Fruit fly (Drosophila melanogaster) whole organism, embryonic: ENCODE measurements around the gene CG31957.

Experiments
- Atf3 ChIP-seq: fragments of 200-800 bp; sonication (Bioruptor generic); optimal IDR thresholded peaks from 3 replicates; lab custom pipeline; 2016; ENCODE audit warnings: missing biosample characterization, missing genetic modification characterization
- Awh ChIP-seq: fragments of 200-800 bp; sonication (Bioruptor generic); IDR thresholded peaks from 2 replicates; pipeline ENCODE4, ENCODE4 v1.3.6; 2022; ENCODE audit warnings: missing biosample characterization, missing genetic modification characterization
- BEAF-32 ChIP-seq: fragments of 200-800 bp; sonication (Bioruptor generic); optimal IDR thresholded peaks from 3 replicates; lab custom pipeline; 2017; ENCODE audit warnings: missing biosample characterization, missing genetic modification characterization, mild to moderate bottlenecking, moderate library complexity, missing genetic modification reagents
- Bgb ChIP-seq: fragments of 200-800 bp; sonication (Bioruptor generic); IDR thresholded peaks from 2 replicates; pipeline ENCODE4 v1.3.6; 2022; ENCODE audit warnings: missing biosample characterization, missing genetic modification characterization; ENCODE audit not compliant: partially characterized antibody
- C15 ChIP-seq: fragments of 200-800 bp; sonication (Bioruptor generic); IDR thresholded peaks from 3 replicates; pipeline ENCODE4 v1.3.6; 2022; ENCODE audit warnings: missing biosample characterization, missing genetic modification characterization
- CG10462 ChIP-seq: fragments of 200-800 bp; sonication (Bioruptor generic); optimal IDR thresholded peaks from 2 replicates; lab custom pipeline; 2016; ENCODE audit warnings: missing biosample characterization, missing genetic modification characterization
- CG12071 ChIP-seq: fragments of 200-800 bp; sonication (Bioruptor generic); optimal IDR thresholded peaks from 3 replicates; lab custom pipeline; 2018; ENCODE audit warnings: missing biosample characterization, mild to moderate bottlenecking, missing genetic modification characterization
- CG12659 ChIP-seq: fragments of 200-800 bp; sonication (Bioruptor generic); optimal IDR thresholded peaks from 3 replicates; lab custom pipeline; 2017; ENCODE audit warnings: mild to moderate bottlenecking, missing biosample characterization, missing genetic modification reagents, missing genetic modification characterization
- CG14710 ChIP-seq: fragments of 200-800 bp; sonication (Bioruptor generic); optimal IDR thresholded peaks from 3 replicates; lab custom pipeline; 2019; ENCODE audit warnings: missing biosample characterization, mild to moderate bottlenecking, missing genetic modification characterization, moderate library complexity
- CG15696 ChIP-seq: fragments of 200-800 bp; sonication (Bioruptor generic); optimal IDR thresholded peaks from 2 replicates; lab custom pipeline; 2019; ENCODE audit warnings: missing biosample characterization, mild to moderate bottlenecking, missing genetic modification characterization, moderate library complexity
- CG17186 ChIP-seq: fragments of 200-800 bp; sonication (Bioruptor generic); optimal IDR thresholded peaks from 3 replicates; lab custom pipeline; 2017; ENCODE audit warnings: missing biosample characterization, missing genetic modification reagents, missing genetic modification characterization
- CG31441 ChIP-seq: fragments of 200-800 bp; sonication (Bioruptor generic); IDR thresholded peaks from 2 replicates; pipeline ENCODE4 v1.3.6; 2022; ENCODE audit warnings: missing biosample characterization, missing genetic modification characterization
- CG34224 ChIP-seq: fragments of 200-800 bp; sonication (Bioruptor generic); IDR thresholded peaks from 3 replicates; pipeline ENCODE4 v1.3.6; 2022; ENCODE audit warnings: missing biosample characterization, missing genetic modification characterization; ENCODE audit not compliant: partially characterized antibody
- CG3726 ChIP-seq: fragments of 200-800 bp; sonication (Bioruptor generic); IDR thresholded peaks from 3 replicates; pipeline ENCODE4, ENCODE4 v1.3.6; 2022; ENCODE audit warnings: missing biosample characterization, missing genetic modification characterization
- CG4617 ChIP-seq: fragments of 200-800 bp; sonication (Bioruptor generic); optimal IDR thresholded peaks from 3 replicates; lab custom pipeline; 2016; ENCODE audit warnings: missing biosample characterization, missing genetic modification characterization, borderline replicate concordance
- CG5245 ChIP-seq: fragments of 200-800 bp; sonication (Bioruptor generic); optimal IDR thresholded peaks from 3 replicates; lab custom pipeline; 2016; ENCODE audit warnings: missing biosample characterization, missing genetic modification characterization
- CG7963 ChIP-seq: fragments of 200-800 bp; sonication (Bioruptor generic); IDR thresholded peaks from 3 replicates; pipeline ENCODE4 v1.3.6; 2022; ENCODE audit warnings: missing biosample characterization, missing genetic modification characterization; ENCODE audit not compliant: partially characterized antibody
- CG7987 ChIP-seq: fragments of 200-800 bp; sonication (Bioruptor generic); optimal IDR thresholded peaks from 2 replicates; lab custom pipeline; 2018; ENCODE audit warnings: missing biosample characterization, mild to moderate bottlenecking, missing genetic modification characterization, moderate library complexity
- CoRest ChIP-seq: fragments of 200-800 bp; sonication (Bioruptor generic); optimal IDR thresholded peaks from 3 replicates; lab custom pipeline; 2018; ENCODE audit warnings: missing biosample characterization, mild to moderate bottlenecking, missing genetic modification characterization, moderate library complexity
- Dfd ChIP-seq, 2 experiments: fragments of >200 bp; optimal IDR thresholded peaks; 2 replicates each; lab custom pipeline; 2017; ENCODE audit warnings: missing biosample characterization in 2 of 2, missing genetic modification characterization in 2 of 2
- Doc3 ChIP-seq: fragments of 200-800 bp; sonication (Bioruptor generic); IDR thresholded peaks from 3 replicates; pipeline ENCODE4 v1.3.6; 2022; ENCODE audit warnings: missing biosample characterization, missing genetic modification characterization; ENCODE audit not compliant: partially characterized antibody
- E2f2 ChIP-seq: fragments of 200-800 bp; sonication (Bioruptor generic); IDR thresholded peaks from 2 replicates; pipeline ENCODE4 v1.3.6; 2022; ENCODE audit warnings: missing biosample characterization, missing genetic modification characterization
- Gug ChIP-seq: fragments of 200-800 bp; sonication (Bioruptor generic); IDR thresholded peaks from 4 replicates; pipeline ENCODE4 v1.3.6; 2022; ENCODE audit warnings: missing biosample characterization, missing genetic modification characterization
- HLH4C ChIP-seq: fragments of 200-800 bp; sonication (Bioruptor generic); IDR thresholded peaks from 3 replicates; pipeline ENCODE4 v1.3.6; 2022; ENCODE audit warnings: missing biosample characterization, missing genetic modification characterization; ENCODE audit not compliant: partially characterized antibody
- Hsf ChIP-seq: fragments of 200-800 bp; sonication (Bioruptor generic); optimal IDR thresholded peaks from 3 replicates; lab custom pipeline; 2016; ENCODE audit warnings: missing biosample characterization, missing genetic modification characterization
- Nf-YA ChIP-seq: fragments of 200-800 bp; sonication (Bioruptor generic); IDR thresholded peaks from 2 replicates; pipeline ENCODE4 v1.3.6; 2022; ENCODE audit warnings: missing biosample characterization, missing genetic modification characterization
- Opbp ChIP-seq: fragments of 200-800 bp; sonication (Bioruptor generic); IDR thresholded peaks from 3 replicates; pipeline ENCODE4 v1.3.6; 2022; ENCODE audit warnings: missing biosample characterization, missing genetic modification characterization; ENCODE audit not compliant: partially characterized antibody
- Sin3A ChIP-seq: fragments of >200 bp; optimal IDR thresholded peaks from 2 replicates; lab custom pipeline; 2018
- ac ChIP-seq: fragments of 200-800 bp; sonication (Bioruptor generic); optimal IDR thresholded peaks from 3 replicates; lab custom pipeline; 2017; ENCODE audit warnings: missing biosample characterization, mild to moderate bottlenecking, missing genetic modification characterization
- ara ChIP-seq: fragments of 200-800 bp; sonication (Bioruptor generic); IDR thresholded peaks from 2 replicates; pipeline ENCODE4 v1.3.6; 2022; ENCODE audit warnings: missing biosample characterization, missing genetic modification characterization
- chinmo ChIP-seq: fragments of 200-800 bp; sonication (Bioruptor generic); IDR thresholded peaks from 4 replicates; pipeline ENCODE4 v1.3.6; 2022; ENCODE audit warnings: missing biosample characterization, missing genetic modification characterization; ENCODE audit not compliant: partially characterized antibody
- crol ChIP-seq: fragments of 200-800 bp; sonication (Bioruptor generic); IDR thresholded peaks from 2 replicates; pipeline ENCODE4 v1.3.6; 2022; ENCODE audit warnings: missing biosample characterization, missing genetic modification characterization
- dm ChIP-seq: fragments of 200-800 bp; sonication (Bioruptor generic); optimal IDR thresholded peaks from 3 replicates; lab custom pipeline; 2016; ENCODE audit warnings: missing biosample characterization, missing genetic modification characterization
- ewg ChIP-seq: fragments of 200-800 bp; sonication (Bioruptor generic); optimal IDR thresholded peaks from 3 replicates; lab custom pipeline; 2017; ENCODE audit warnings: mild to moderate bottlenecking, missing biosample characterization, missing genetic modification reagents, missing genetic modification characterization
- gfzf ChIP-seq: fragments of 200-800 bp; sonication (Bioruptor generic); optimal IDR thresholded peaks from 2 replicates; lab custom pipeline; 2016; ENCODE audit warnings: missing biosample characterization, mild to moderate bottlenecking, missing genetic modification characterization, moderate library complexity
- kni ChIP-seq: fragments of 200-800 bp; sonication (Bioruptor generic); optimal IDR thresholded peaks from 3 replicates; lab custom pipeline; 2017; ENCODE audit warnings: mild to moderate bottlenecking, missing biosample characterization, missing genetic modification reagents, missing genetic modification characterization
- knrl ChIP-seq: fragments of 200-800 bp; sonication (Bioruptor generic); IDR thresholded peaks from 3 replicates; pipeline ENCODE4 v1.3.6; 2022; ENCODE audit warnings: missing biosample characterization, missing genetic modification characterization; ENCODE audit not compliant: partially characterized antibody
- nerfin-1 ChIP-seq: fragments of 200-800 bp; sonication (Bioruptor generic); optimal IDR thresholded peaks from 3 replicates; lab custom pipeline; 2019; ENCODE audit warnings: missing biosample characterization, mild to moderate bottlenecking, missing genetic modification characterization, moderate library complexity
- nom ChIP-seq: fragments of 200-800 bp; sonication (Bioruptor generic); optimal IDR thresholded peaks from 2 replicates; lab custom pipeline; 2017; ENCODE audit warnings: missing biosample characterization, missing genetic modification characterization, mild to moderate bottlenecking, moderate library complexity, missing genetic modification reagents
- pfk ChIP-seq: fragments of 200-800 bp; sonication (Bioruptor generic); optimal IDR thresholded peaks from 2 replicates; lab custom pipeline; 2018; ENCODE audit warnings: missing biosample characterization, mild to moderate bottlenecking, missing genetic modification characterization, moderate library complexity
- phol ChIP-seq: fragments of 200-800 bp; sonication (Bioruptor generic); optimal IDR thresholded peaks from 3 replicates; lab custom pipeline; 2018; ENCODE audit warnings: missing biosample characterization, mild to moderate bottlenecking, missing genetic modification characterization, moderate library complexity
- prd ChIP-seq, 3 experiments: fragments of >200 bp in 2 of 3; fragments of 200-800 bp in 1 of 3; sonication (Bioruptor generic) in 1 of 3; optimal IDR thresholded peaks in 2 of 3; IDR thresholded peaks in 1 of 3; 2 replicates in 2 of 3; 3 replicates in 1 of 3; pipeline versions ENCODE4 v1.3.6 to Lab custom; 2017 to 2022; ENCODE audit warnings: missing biosample characterization in 1 of 3, missing genetic modification characterization in 1 of 3
- pzg ChIP-seq: fragments of 200-800 bp; sonication (Bioruptor generic); optimal IDR thresholded peaks from 3 replicates; lab custom pipeline; 2018; ENCODE audit warnings: missing biosample characterization, mild to moderate bottlenecking, missing genetic modification characterization, moderate library complexity
- stwl ChIP-seq: fragments of 200-800 bp; sonication (Bioruptor generic); optimal IDR thresholded peaks from 3 replicates; lab custom pipeline; 2018; ENCODE audit warnings: missing biosample characterization, mild to moderate bottlenecking, missing genetic modification characterization, moderate library complexity
- tap ChIP-seq: fragments of 200-800 bp; optimal IDR thresholded peaks from 3 replicates; lab custom pipeline; 2019; ENCODE audit warnings: missing biosample characterization, mild to moderate bottlenecking, missing genetic modification characterization, moderate library complexity
- tgo ChIP-seq: fragments of 200-800 bp; sonication (Bioruptor generic); IDR thresholded peaks from 3 replicates; pipeline ENCODE4 v1.3.6; 2022; ENCODE audit warnings: missing biosample characterization, missing genetic modification characterization
- z ChIP-seq: fragments of 200-800 bp; sonication (Bioruptor generic); IDR thresholded peaks from 3 replicates; pipeline ENCODE4 v1.3.6; 2022; ENCODE audit warnings: missing biosample characterization, missing genetic modification characterization
- zen2 ChIP-seq: fragments of 200-800 bp; sonication (Bioruptor generic); IDR thresholded peaks from 3 replicates; pipeline ENCODE4 v1.3.6; 2022; ENCODE audit warnings: missing biosample characterization, missing genetic modification characterization; ENCODE audit not compliant: partially characterized antibody

Gene CG31957

dm6 chr2L:3867474-3868082 lies 4.7 kb downstream of the CG31957 start, which contains the start of gene Cep97 (continued):
- TF ChIP-seq Dfd (GFP tag; optimal IDR thresholded peaks at IDR 0.05; lab: Kevin White, UChicago) (no peak), CG15696 (tag; lab: Kevin White, UChicago) (no peak), CG3726 (GFP tag; lab: Robert Waterston, UW) (no peak), nom (GFP tag; lab: Kevin White, UChicago) (no peak), chinmo (peak; percentile 93; the same call in 3 of the 4 replicates), Sin3A (lab: Kevin White, UChicago) (peak; percentile 50), dm (GFP tag; lab: Kevin White, UChicago) (no peak), CG31441 (GFP tag; lab: Robert Waterston, UW) (no peak), CG10462 (GFP tag; lab: Kevin White, UChicago) (no peak), CG34224 (GFP tag; lab: Robert Waterston, UW) (peak; percentile 87), tgo (GFP tag; lab: Robert Waterston, UW) (no peak), stwl (tag; lab: Kevin White, UChicago) (peak; percentile 62), ewg (GFP tag; lab: Kevin White, UChicago) (peak; percentile 18), crol (GFP tag; lab: Robert Waterston, UW) (no peak), CG17186 (GFP tag; lab: Kevin White, UChicago) (peak; percentile 32), Nf-YA (no peak), Bgb (GFP tag; lab: Robert Waterston, UW) (peak; percentile 92), CG12071 (GFP tag; lab: Kevin White, UChicago) (no peak), knrl (GFP tag; lab: Robert Waterston, UW) (peak; percentile 79), Doc3 (peak; percentile 63), CoRest (peak; percentile 37), CG7987 (GFP tag; lab: Kevin White, UChicago) (no peak), CG12659 (GFP tag; lab: Kevin White, UChicago) (peak; percentile 4), HLH4C (GFP tag; lab: Robert Waterston, UW) (peak; percentile 98), nerfin-1 (tag; lab: Kevin White, UChicago) (peak; percentile 93), Opbp (peak; percentile 94), pzg (GFP tag; lab: Kevin White, UChicago) (peak; percentile 57), tap (tag; lab: Kevin White, UChicago) (no peak), gfzf (GFP tag; lab: Kevin White, UChicago) (peak; percentile 54), prd (optimal IDR thresholded peaks at IDR 0.05; lab: Kevin White, UChicago) (no peak), prd (GFP tag; IDR thresholded peaks at IDR 0.05; lab: Robert Waterston, UW) (no peak), CG7963 (GFP tag; lab: Robert Waterston, UW) (peak; percentile 96), Gug (no peak), z (no peak), ac (GFP tag; lab: Kevin White, UChicago) (no peak), ara (GFP tag; lab: Robert Waterston, UW) (no peak), CG5245 (GFP tag; lab: Kevin White, UChicago) (no peak), kni (GFP tag; lab: Kevin White, UChicago) (no peak), CG14710 (peak; percentile 20), pfk (GFP tag; lab: Kevin White, UChicago) (no peak), phol (tag; lab: Kevin White, UChicago) (no peak), zen2 (GFP tag; lab: Robert Waterston, UW) (peak; percentile 91), Awh (GFP tag; lab: Robert Waterston, UW) (no peak), E2f2 (GFP tag; lab: Robert Waterston, UW) (peak; percentile 97), BEAF-32 (GFP tag; lab: Kevin White, UChicago) (peak; percentile 69), Atf3 (GFP tag; lab: Kevin White, UChicago) (no peak), Hsf (GFP tag; lab: Kevin White, UChicago) (no peak), C15 (GFP tag; lab: Robert Waterston, UW) (no peak), CG4617 (GFP tag; lab: Kevin White, UChicago) (peak; percentile 74)
